Fruit fly (Drosophila melanogaster) whole organism, embryonic: ENCODE data around the gene LysD.
A peak's percentile ranks its signal among the peaks of the same experiment; 100 is the strongest.

Experiments used
- Adf1 ChIP-seq: fragments of 200-800 bp; sonication (Bioruptor generic); IDR thresholded peaks from 2 replicates; pipeline ENCODE4 v1.3.6; 2022; ENCODE audit warnings: missing biosample characterization, missing genetic modification characterization
- Asciz ChIP-seq: fragments of 200-800 bp; sonication (Bioruptor generic); optimal IDR thresholded peaks from 2 replicates; lab custom pipeline; 2017; ENCODE audit warnings: missing biosample characterization, mild to moderate bottlenecking, missing genetic modification characterization, missing genetic modification reagents
- Bteb2 ChIP-seq: fragments of 200-800 bp; sonication (Bioruptor generic); optimal IDR thresholded peaks from 2 replicates; lab custom pipeline; 2016; ENCODE audit warnings: missing biosample characterization, missing genetic modification characterization
- CG10321 ChIP-seq: fragments of 200-800 bp; sonication (Bioruptor generic); IDR thresholded peaks from 2 replicates; pipeline ENCODE4 v1.3.6; 2022; ENCODE audit warnings: missing biosample characterization, missing genetic modification characterization
- CG10565 ChIP-seq: fragments of 200-800 bp; sonication (Bioruptor generic); optimal IDR thresholded peaks from 3 replicates; lab custom pipeline; 2016; ENCODE audit warnings: missing biosample characterization, mild to moderate bottlenecking, missing genetic modification characterization
- CG11398 ChIP-seq: fragments of 200-800 bp; sonication (Bioruptor generic); optimal IDR thresholded peaks from 2 replicates; lab custom pipeline; 2016; ENCODE audit warnings: missing biosample characterization, missing genetic modification characterization
- CG13123 ChIP-seq: fragments of 200-800 bp; sonication (Bioruptor generic); optimal IDR thresholded peaks from 2 replicates; lab custom pipeline; 2016; ENCODE audit warnings: missing biosample characterization, missing genetic modification characterization
- CG16815 ChIP-seq: fragments of 200-800 bp; sonication (Bioruptor generic); optimal IDR thresholded peaks from 3 replicates; lab custom pipeline; 2017; ENCODE audit warnings: missing biosample characterization, mild to moderate bottlenecking, missing genetic modification characterization
- CG17568 ChIP-seq: fragments of 200-800 bp; sonication (Bioruptor generic); optimal IDR thresholded peaks from 2 replicates; lab custom pipeline; 2018; ENCODE audit warnings: missing biosample characterization, mild to moderate bottlenecking, missing genetic modification characterization, moderate library complexity
- CG17829 ChIP-seq: fragments of 200-800 bp; optimal IDR thresholded peaks from 2 replicates; lab custom pipeline; 2019; ENCODE audit warnings: missing biosample characterization, mild to moderate bottlenecking, missing genetic modification characterization, moderate library complexity
- CG18476 ChIP-seq: fragments of 200-800 bp; sonication (Bioruptor generic); optimal IDR thresholded peaks from 2 replicates; lab custom pipeline; 2016; ENCODE audit warnings: missing biosample characterization, mild to moderate bottlenecking, missing genetic modification characterization
- CG32772 ChIP-seq: fragments of 200-800 bp; sonication (Bioruptor generic); IDR thresholded peaks from 2 replicates; pipeline ENCODE4 v1.3.6; 2022; ENCODE audit warnings: missing biosample characterization, missing genetic modification characterization
- CG3995 ChIP-seq: fragments of 200-800 bp; sonication (Bioruptor generic); optimal IDR thresholded peaks from 3 replicates; lab custom pipeline; 2016; ENCODE audit warnings: missing biosample characterization, missing genetic modification characterization
- CG4328 ChIP-seq: fragments of 200-800 bp; sonication (Bioruptor generic); optimal IDR thresholded peaks from 3 replicates; lab custom pipeline; 2017; ENCODE audit warnings: missing biosample characterization, missing genetic modification reagents, missing genetic modification characterization
- CG43689 ChIP-seq: fragments of 200-800 bp; sonication (Bioruptor generic); IDR thresholded peaks from 2 replicates; pipeline ENCODE4 v1.3.6; 2022; ENCODE audit warnings: missing biosample characterization, missing genetic modification characterization
- CG5180 ChIP-seq: fragments of 200-800 bp; sonication (Bioruptor generic); optimal IDR thresholded peaks from 3 replicates; lab custom pipeline; 2017; ENCODE audit warnings: missing biosample characterization, missing genetic modification characterization, mild to moderate bottlenecking, moderate library complexity, missing genetic modification reagents
- CG8924 ChIP-seq: fragments of 200-800 bp; optimal IDR thresholded peaks from 3 replicates; lab custom pipeline; 2019; ENCODE audit warnings: missing biosample characterization, mild to moderate bottlenecking, missing genetic modification characterization, moderate library complexity
- D19B ChIP-seq: fragments of 200-800 bp; sonication (Bioruptor generic); optimal IDR thresholded peaks from 2 replicates; lab custom pipeline; 2017; ENCODE audit warnings: missing biosample characterization, mild to moderate bottlenecking, missing genetic modification characterization
- Dad ChIP-seq: fragments of 200-800 bp; sonication (Bioruptor generic); optimal IDR thresholded peaks from 3 replicates; lab custom pipeline; 2016; ENCODE audit warnings: missing biosample characterization, missing genetic modification characterization
- Deaf1 ChIP-seq: fragments of 200-800 bp; optimal IDR thresholded peaks from 3 replicates; lab custom pipeline; 2019; ENCODE audit warnings: missing biosample characterization, mild to moderate bottlenecking, missing genetic modification characterization, moderate library complexity
- Dip2 ChIP-seq: fragments of 200-800 bp; sonication (Bioruptor generic); IDR thresholded peaks from 2 replicates; pipeline ENCODE4 v1.3.6; 2022; ENCODE audit warnings: missing biosample characterization, missing genetic modification characterization
- Dll ChIP-seq: fragments of 200-800 bp; sonication (Bioruptor generic); IDR thresholded peaks from 4 replicates; pipeline ENCODE4 v1.3.6; 2022; ENCODE audit warnings: missing biosample characterization, missing genetic modification characterization; ENCODE audit not compliant: partially characterized antibody
- Meics ChIP-seq: fragments of 200-800 bp; sonication (Bioruptor generic); optimal IDR thresholded peaks from 2 replicates; lab custom pipeline; 2017; ENCODE audit warnings: missing biosample characterization, mild to moderate bottlenecking, missing genetic modification characterization
- Mrtf ChIP-seq: fragments of 200-800 bp; sonication (Bioruptor generic); IDR thresholded peaks from 3 replicates; pipeline ENCODE4 v1.3.6; 2022; ENCODE audit warnings: missing biosample characterization, missing genetic modification characterization
- NfI ChIP-seq: fragments of 200-800 bp; sonication (Bioruptor generic); optimal IDR thresholded peaks from 3 replicates; lab custom pipeline; 2018; ENCODE audit warnings: missing biosample characterization, mild to moderate bottlenecking, missing genetic modification characterization, moderate library complexity
- Ptx1 ChIP-seq: fragments of 200-800 bp; sonication (Bioruptor generic); IDR thresholded peaks from 2 replicates; pipeline ENCODE4 v1.3.6; 2022; ENCODE audit warnings: missing biosample characterization, missing genetic modification characterization
- Sin3A ChIP-seq: fragments of >200 bp; optimal IDR thresholded peaks from 2 replicates; lab custom pipeline; 2018
- Six4 ChIP-seq: fragments of 200-800 bp; sonication (Bioruptor generic); optimal IDR thresholded peaks from 2 replicates; lab custom pipeline; 2016; ENCODE audit warnings: missing biosample characterization, missing genetic modification characterization
- bcd ChIP-seq: fragments of 200-800 bp; sonication (Bioruptor generic); optimal IDR thresholded peaks from 2 replicates; lab custom pipeline; 2017; ENCODE audit warnings: missing biosample characterization, mild to moderate bottlenecking, missing genetic modification characterization
- btn ChIP-seq: fragments of 200-800 bp; sonication (Bioruptor generic); optimal IDR thresholded peaks from 2 replicates; lab custom pipeline; 2016; ENCODE audit warnings: missing biosample characterization, missing genetic modification characterization
- cato ChIP-seq: fragments of 200-800 bp; sonication (Bioruptor generic); optimal IDR thresholded peaks from 2 replicates; lab custom pipeline; 2016; ENCODE audit warnings: missing biosample characterization, missing genetic modification characterization, borderline replicate concordance
- crp ChIP-seq, 2 experiments: fragments of 200-800 bp; sonication (Bioruptor generic); optimal IDR thresholded peaks; 2 replicates in 1 of 2; 3 replicates in 1 of 2; lab custom pipeline; 2017; ENCODE audit warnings: missing biosample characterization in 2 of 2, missing genetic modification characterization in 2 of 2, mild to moderate bottlenecking in 1 of 2, moderate library complexity in 1 of 2
- dati ChIP-seq: fragments of 200-800 bp; sonication (Bioruptor generic); IDR thresholded peaks from 2 replicates; pipeline ENCODE4 v1.3.6; 2022; ENCODE audit warnings: missing biosample characterization, missing genetic modification characterization
- exex ChIP-seq: fragments of 200-800 bp; sonication (Bioruptor generic); optimal IDR thresholded peaks from 4 replicates; lab custom pipeline; 2018; ENCODE audit warnings: missing biosample characterization, mild to moderate bottlenecking, missing genetic modification characterization, moderate library complexity
- ftz-f1 ChIP-seq: fragments of 200-800 bp; sonication (Bioruptor generic); optimal IDR thresholded peaks from 2 replicates; lab custom pipeline; 2016; ENCODE audit warnings: missing biosample characterization, missing genetic modification characterization
- gem ChIP-seq: fragments of 200-800 bp; sonication (Bioruptor generic); optimal IDR thresholded peaks from 2 replicates; lab custom pipeline; 2019; ENCODE audit warnings: missing biosample characterization, mild to moderate bottlenecking, missing genetic modification characterization, moderate library complexity
- gro ChIP-seq: fragments of 200-800 bp; sonication (Bioruptor generic); optimal IDR thresholded peaks from 2 replicates; lab custom pipeline; 2016; ENCODE audit warnings: missing biosample characterization, missing genetic modification characterization
- inv ChIP-seq: fragments of 200-800 bp; sonication (Bioruptor generic); IDR thresholded peaks from 2 replicates; pipeline ENCODE4 v1.3.6; 2022; ENCODE audit warnings: missing biosample characterization, missing genetic modification characterization; ENCODE audit not compliant: partially characterized antibody
- lbe ChIP-seq: fragments of 200-800 bp; sonication (Bioruptor generic); optimal IDR thresholded peaks from 2 replicates; lab custom pipeline; 2016; ENCODE audit warnings: missing biosample characterization, mild to moderate bottlenecking, missing genetic modification characterization
- nmo ChIP-seq: fragments of 200-800 bp; sonication (Bioruptor generic); optimal IDR thresholded peaks from 2 replicates; lab custom pipeline; 2018; ENCODE audit warnings: missing biosample characterization, mild to moderate bottlenecking, missing genetic modification characterization, moderate library complexity
- oc ChIP-seq: fragments of 200-800 bp; sonication (Bioruptor generic); optimal IDR thresholded peaks from 2 replicates; lab custom pipeline; 2018; ENCODE audit warnings: missing biosample characterization, mild to moderate bottlenecking, missing genetic modification characterization, moderate library complexity
- peb ChIP-seq: fragments of 200-800 bp; sonication (Bioruptor generic); IDR thresholded peaks from 2 replicates; pipeline ENCODE4 v1.3.6; 2022; ENCODE audit warnings: missing biosample characterization, missing genetic modification characterization
- ro ChIP-seq: fragments of 200-800 bp; sonication (Bioruptor generic); IDR thresholded peaks from 2 replicates; pipeline ENCODE4 v1.3.6; 2022; ENCODE audit warnings: missing biosample characterization, missing genetic modification characterization
- salm ChIP-seq: fragments of 200-800 bp; sonication (Bioruptor generic); optimal IDR thresholded peaks from 2 replicates; lab custom pipeline; 2018; ENCODE audit warnings: missing biosample characterization, mild to moderate bottlenecking, missing genetic modification characterization
- sim ChIP-seq: fragments of 200-800 bp; sonication (Bioruptor generic); IDR thresholded peaks from 2 replicates; pipeline ENCODE4 v1.3.6; 2022; ENCODE audit warnings: missing biosample characterization, missing genetic modification characterization
- sisA ChIP-seq: fragments of 200-800 bp; sonication (Bioruptor generic); IDR thresholded peaks from 2 replicates; pipeline ENCODE4 v1.3.6; 2022; ENCODE audit warnings: missing biosample characterization, missing genetic modification characterization
- stwl ChIP-seq: fragments of 200-800 bp; sonication (Bioruptor generic); optimal IDR thresholded peaks from 3 replicates; lab custom pipeline; 2018; ENCODE audit warnings: missing biosample characterization, mild to moderate bottlenecking, missing genetic modification characterization, moderate library complexity
- trem ChIP-seq: fragments of 200-800 bp; optimal IDR thresholded peaks from 3 replicates; lab custom pipeline; 2019; ENCODE audit warnings: missing biosample characterization, mild to moderate bottlenecking, missing genetic modification characterization, moderate library complexity
- yki ChIP-seq: fragments of >200 bp; optimal IDR thresholded peaks from 3 replicates; lab custom pipeline; 2018

Gene LysD

DNA sequence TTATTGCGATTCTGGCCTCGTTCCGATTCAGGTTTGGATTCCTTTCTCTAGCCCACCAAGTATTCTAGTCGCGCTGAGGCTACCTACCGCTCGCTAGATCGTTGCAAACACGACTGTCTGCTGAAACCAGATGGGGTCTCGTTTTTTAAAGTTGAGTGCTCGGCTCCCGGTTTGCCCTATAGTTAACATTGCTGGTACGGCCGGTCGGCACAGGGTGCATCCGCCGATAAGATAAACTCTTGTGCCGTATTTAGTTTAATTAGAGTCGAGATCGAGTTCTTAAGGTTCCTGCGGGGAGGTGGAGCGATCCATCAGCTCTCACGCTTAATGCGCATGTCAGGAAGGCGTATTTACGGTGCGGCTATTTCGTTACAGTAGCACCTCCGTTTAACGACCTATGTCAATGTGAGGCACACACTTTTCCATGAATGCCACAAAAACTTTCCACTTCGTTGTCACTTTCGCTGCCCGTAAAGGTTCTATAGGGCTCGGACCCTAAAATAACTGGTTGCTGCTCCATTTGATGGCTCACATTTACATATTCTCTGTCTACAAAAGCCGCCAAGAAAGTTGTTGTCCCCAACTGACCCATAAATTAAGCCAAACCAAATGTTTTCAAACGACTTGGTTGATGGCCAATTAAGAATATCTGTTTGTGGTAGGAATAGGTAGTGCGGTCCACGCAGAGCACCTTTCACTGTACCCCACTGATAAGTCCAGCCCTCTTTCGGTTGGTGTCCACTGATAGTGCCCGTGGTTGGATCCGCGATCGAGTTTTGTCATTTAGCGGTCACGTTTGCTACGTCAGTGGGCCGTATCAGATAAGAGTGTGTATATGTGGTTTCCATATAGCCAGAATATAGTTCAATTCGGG, 6.1 kb downstream of the LysD start, which contains the start of gene CG9119 (continued):
- TF ChIP-seq CG17568 (no peak), Dip2 (GFP tag; lab: Robert Waterston, UW) (peak; percentile 11; the same call in 1 of the 2 replicates), cato (GFP tag; lab: Kevin White, UChicago) (no peak), sim (GFP tag; lab: Robert Waterston, UW) (no peak), CG4328 (peak; percentile 52), CG3995 (GFP tag; lab: Kevin White, UChicago) (peak; percentile 40), Mrtf (GFP tag; lab: Robert Waterston, UW) (no peak), ro (GFP tag; lab: Robert Waterston, UW) (no peak), yki (lab: Kevin White, UChicago) (no peak), CG10565 (GFP tag; lab: Kevin White, UChicago) (no peak), Dll (GFP tag; lab: Robert Waterston, UW) (no peak), Asciz (GFP tag; lab: Kevin White, UChicago) (peak; percentile 11), Ptx1 (GFP tag; lab: Robert Waterston, UW) (peak; percentile 72), ftz-f1 (no peak), lbe (GFP tag; lab: Kevin White, UChicago) (no peak), gem (tag; lab: Kevin White, UChicago) (peak; percentile 74), CG5180 (GFP tag; lab: Kevin White, UChicago) (peak; percentile 41), nmo (GFP tag; lab: Kevin White, UChicago) (peak; percentile 66), NfI (GFP tag; lab: Kevin White, UChicago) (peak; percentile 57), dati (no peak), CG18476 (GFP tag; lab: Kevin White, UChicago) (peak; percentile 32), CG32772 (GFP tag; lab: Robert Waterston, UW) (no peak; the same call in 1 of the 2 replicates), peb (GFP tag; lab: Robert Waterston, UW) (0 out of 2 replicates have a peak, but pooled peaks have one; percentile 13), CG10321 (no peak), inv (GFP tag; lab: Robert Waterston, UW) (no peak), bcd (GFP tag; lab: Kevin White, UChicago) (peak; percentile 73), D19B (GFP tag; lab: Kevin White, UChicago) (peak; percentile 69), CG17829 (tag; lab: Kevin White, UChicago) (peak; percentile 52), Six4 (peak; percentile 54), CG8924 (tag; lab: Kevin White, UChicago) (peak; percentile 68), salm (tag; lab: Kevin White, UChicago) (no peak), gro (GFP tag; lab: Kevin White, UChicago) (no peak), Sin3A (no peak), Meics (peak; percentile 75), CG43689 (GFP tag; lab: Robert Waterston, UW) (no peak), stwl (no peak), Bteb2 (GFP tag; lab: Kevin White, UChicago) (no peak), Dad (GFP tag; lab: Kevin White, UChicago) (peak; percentile 22), trem (peak; percentile 11), crp (GFP tag; optimal IDR thresholded peaks at IDR 0.05; lab: Kevin White, UChicago) (no peak), CG16815 (peak; percentile 52), CG13123 (GFP tag; lab: Kevin White, UChicago) (no peak), btn (peak; percentile 39), oc (tag; lab: Kevin White, UChicago) (peak; percentile 40), CG11398 (GFP tag; lab: Kevin White, UChicago) (no peak), Adf1 (GFP tag; lab: Robert Waterston, UW) (0 out of 2 replicates have a peak, but pooled peaks have one; percentile 7), exex (tag; lab: Kevin White, UChicago) (peak; percentile 76), Deaf1 (tag; lab: Kevin White, UChicago) (peak; percentile 90), sisA (GFP tag; lab: Robert Waterston, UW) (no peak; the same call in 1 of the 2 replicates)
